Worm (Caenorhabditis elegans) whole organism, early embryonic: Measurements from ENCODE around the gene pqn-90.

Source experiments
- B0310.2 ChIP-seq: sonication (generic microtip); optimal IDR thresholded peaks from 2 replicates; lab custom pipeline; 2016; ENCODE audit warnings: mild to moderate bottlenecking, missing genetic modification characterization, missing compliant biosample characterization
- aly-1 ChIP-seq: sonication (generic microtip); optimal IDR thresholded peaks from 2 replicates; lab custom pipeline; 2016; ENCODE audit warnings: missing genetic modification characterization, missing compliant biosample characterization
- ama-1 ChIP-seq: fragments of 150-350 bp; optimal IDR thresholded peaks from 2 replicates; lab custom pipeline; 2014
- ceh-36 ChIP-seq: sonication (generic microtip); optimal IDR thresholded peaks from 2 replicates; lab custom pipeline; 2016; ENCODE audit warnings: missing genetic modification characterization, inconsistent platforms, missing compliant biosample characterization
- ets-7 ChIP-seq: sonication (generic microtip); optimal IDR thresholded peaks from 2 replicates; lab custom pipeline; 2016; ENCODE audit warnings: missing genotype, missing genetic modification characterization, missing compliant biosample characterization
- flt-1 ChIP-seq: fragments of 200-800 bp; sonication (Bioruptor generic); IDR thresholded peaks from 2 replicates; pipeline ENCODE4 v1.3.6; 2022; ENCODE audit warnings: missing genetic modification characterization, missing compliant biosample characterization
- hnd-1 ChIP-seq: sonication (generic microtip); optimal IDR thresholded peaks from 2 replicates; lab custom pipeline; 2016; ENCODE audit warnings: missing genetic modification characterization, missing compliant biosample characterization
- pes-1 ChIP-seq: fragments of 200-800 bp; sonication (Bioruptor generic); IDR thresholded peaks from 2 replicates; pipeline ENCODE4 v1.3.6; 2022; ENCODE audit warnings: missing genetic modification reagents, missing genetic modification characterization, missing compliant biosample characterization
- scrt-1 ChIP-seq: fragments of 200-800 bp; sonication (Bioruptor generic); IDR thresholded peaks from 2 replicates; pipeline ENCODE4 v1.3.6; 2022; ENCODE audit warnings: missing genetic modification characterization, missing compliant biosample characterization
- sea-1 ChIP-seq: fragments of 200-800 bp; sonication (Bioruptor generic); conservative IDR thresholded peaks from 2 replicates; pipeline ENCODE4 v1.3.6; 2022; ENCODE audit warnings: missing genetic modification characterization, missing compliant biosample characterization
- tbx-11 ChIP-seq: fragments of 200-800 bp; sonication (Bioruptor generic); IDR thresholded peaks from 2 replicates; pipeline ENCODE4 v1.3.6; 2022; ENCODE audit warnings: missing genetic modification characterization, missing compliant biosample characterization
- tbx-37 ChIP-seq: fragments of 200-800 bp; sonication (Bioruptor generic); conservative IDR thresholded peaks from 2 replicates; pipeline ENCODE4 v1.3.6; 2022; ENCODE audit warnings: missing genetic modification reagents, missing genetic modification characterization, missing compliant biosample characterization

DNA sequence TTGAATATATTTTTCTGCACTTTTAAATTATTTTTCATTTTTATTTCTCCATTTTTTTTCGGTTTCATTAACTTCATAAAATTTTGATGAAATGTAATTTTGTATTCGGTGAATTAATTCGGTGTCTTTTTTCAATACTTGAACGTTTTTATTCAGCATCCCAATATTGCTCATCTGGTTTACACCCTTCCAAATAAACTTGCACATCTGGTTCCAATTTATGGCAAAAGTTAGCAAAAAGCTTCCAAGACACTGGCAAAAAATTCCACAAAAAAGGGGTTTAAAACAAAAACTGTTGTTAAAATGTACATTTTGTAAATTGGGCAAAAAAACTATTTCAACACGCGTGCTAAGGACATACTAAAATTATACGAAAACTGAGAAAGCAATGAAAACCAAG lies 10.8 kb downstream of the pqn-90 start:
- no peak for TF ChIP-seq ama-1 (lab: Kevin White, UChicago)
- TF ChIP-seq ceh-36 (tag; lab: Kevin White, UChicago): no peak
- TF ChIP-seq tbx-37 (GFP tag; lab: Robert Waterston, UW): no peak
- no peak for TF ChIP-seq scrt-1 (GFP tag; lab: Robert Waterston, UW)
- no peak for TF ChIP-seq ets-7
- no peak for TF ChIP-seq flt-1 (GFP tag; lab: Robert Waterston, UW)
- no peak for TF ChIP-seq pes-1
- no peak for TF ChIP-seq aly-1 (tag; lab: Kevin White, UChicago)
- no peak for TF ChIP-seq sea-1 (GFP tag; lab: Robert Waterston, UW)
- no peak for TF ChIP-seq hnd-1
- TF ChIP-seq tbx-11 (GFP tag; lab: Robert Waterston, UW): no peak
- no peak for TF ChIP-seq B0310.2
